Worm (Caenorhabditis elegans): ENCODE results near the gene mttu-1.

ce11 chrIV:11261535-11261934, 35.2 kb downstream of the mttu-1 start, which contains the start of gene F54D1.1:
- TF ChIP-seq nhr-11 (tag; optimal IDR thresholded peaks at IDR 0.05) (no peak), lir-3 (tag; optimal IDR thresholded peaks at IDR 0.05) (no peak), pha-4 (GFP tag; IDR thresholded peaks at IDR 0.05) (no peak), pha-4 (tag; optimal IDR thresholded peaks at IDR 0.05) (no peak), pqm-1 (tag; optimal IDR thresholded peaks at IDR 0.05) (no peak), zip-11 (GFP tag; IDR thresholded peaks at IDR 0.05) (no peak), unc-39 (tag; optimal IDR thresholded peaks at IDR 0.05) (no peak), duxl-1 (tag; optimal IDR thresholded peaks at IDR 0.05; ENCODE audit: poor library complexity) (no peak), egl-27 (tag; optimal IDR thresholded peaks at IDR 0.05) (no peak), rbr-2 (tag; optimal IDR thresholded peaks at IDR 0.05) (no peak), lin-15B (tag; optimal IDR thresholded peaks at IDR 0.05) (no peak), Y75B8A.6 (GFP tag; IDR thresholded peaks at IDR 0.05) (no peak), nhr-237 (tag; optimal IDR thresholded peaks at IDR 0.05) (no peak), skn-1 (tag; optimal IDR thresholded peaks at IDR 0.05) (no peak)

Data from whole organism, L4 larva.